Worm (Caenorhabditis elegans) whole organism, late embryonic: Measurements from ENCODE around the gene sdz-20.

Source experiments
- pha-2 ChIP-seq: sonication (generic microtip); optimal IDR thresholded peaks from 2 replicates; lab custom pipeline; 2017; ENCODE audit warnings: mild to moderate bottlenecking, missing genetic modification characterization, missing compliant biosample characterization
- pha-4 ChIP-seq: fragments of 150-350 bp; optimal IDR thresholded peaks from 2 replicates; lab custom pipeline; 2018; ENCODE audit warnings: missing biosample characterization, missing genetic modification reagents, missing genetic modification characterization
- sdc-2 ChIP-seq: sonication (generic microtip); optimal IDR thresholded peaks from 2 replicates; lab custom pipeline; 2016; ENCODE audit warnings: missing genotype, missing genetic modification characterization, missing compliant biosample characterization

Gene sdz-20

ce11 chrIII:13385850-13386249 lies 52.0 kb downstream of the sdz-20 start, which contains the start of gene T03F6.4:
TSS of gene T03F6.4 (plus strand) at chrIII:13386150.
- TF ChIP-seq pha-2 (tag; lab: Kevin White, UChicago), result no peak
- TF ChIP-seq pha-4 (tag; lab: Kevin White, UChicago), result no peak
- TF ChIP-seq sdc-2 (tag; lab: Kevin White, UChicago), result no peak
- TF ChIP-seq, all 69 proteins: peak for 0
